Fruit fly (Drosophila melanogaster) whole organism, embryonic: ENCODE measurements around the gene Gr33a.

ENCODE experiments used
- Atf3 ChIP-seq: fragments of 200-800 bp; sonication (Bioruptor generic); optimal IDR thresholded peaks from 3 replicates; lab custom pipeline; 2016; ENCODE audit warnings: missing biosample characterization, missing genetic modification characterization
- CG10543 ChIP-seq: fragments of 200-800 bp; sonication (Bioruptor generic); optimal IDR thresholded peaks from 3 replicates; lab custom pipeline; 2017; ENCODE audit warnings: missing biosample characterization, mild to moderate bottlenecking, missing genetic modification characterization, moderate library complexity
- CG11504 ChIP-seq: fragments of 200-800 bp; sonication (Bioruptor generic); optimal IDR thresholded peaks from 3 replicates; lab custom pipeline; 2019; ENCODE audit warnings: missing biosample characterization, mild to moderate bottlenecking, missing genetic modification characterization, moderate library complexity
- CG1233 ChIP-seq: fragments of 200-800 bp; sonication (Bioruptor generic); optimal IDR thresholded peaks from 4 replicates; lab custom pipeline; 2018; ENCODE audit warnings: missing biosample characterization, mild to moderate bottlenecking, missing genetic modification characterization
- CG13624 ChIP-seq: fragments of 200-800 bp; sonication (Bioruptor generic); optimal IDR thresholded peaks from 2 replicates; lab custom pipeline; 2016; ENCODE audit warnings: missing biosample characterization, missing genetic modification characterization
- CG16779 ChIP-seq: fragments of 200-800 bp; sonication (Bioruptor generic); IDR thresholded peaks from 2 replicates; pipeline ENCODE4 v1.3.6; 2022; ENCODE audit warnings: missing biosample characterization, missing genetic modification characterization
- CG16815 ChIP-seq: fragments of 200-800 bp; sonication (Bioruptor generic); optimal IDR thresholded peaks from 3 replicates; lab custom pipeline; 2017; ENCODE audit warnings: missing biosample characterization, mild to moderate bottlenecking, missing genetic modification characterization
- CG17912 ChIP-seq: fragments of 200-800 bp; sonication (Bioruptor generic); optimal IDR thresholded peaks from 2 replicates; lab custom pipeline; 2018; ENCODE audit warnings: missing biosample characterization, mild to moderate bottlenecking, missing genetic modification characterization
- CG2120 ChIP-seq: fragments of 200-800 bp; sonication (Bioruptor generic); optimal IDR thresholded peaks from 3 replicates; lab custom pipeline; 2016; ENCODE audit warnings: missing biosample characterization, missing genetic modification characterization
- CG3281 ChIP-seq: fragments of 200-800 bp; sonication (Bioruptor generic); optimal IDR thresholded peaks from 3 replicates; lab custom pipeline; 2017; ENCODE audit warnings: missing biosample characterization, mild to moderate bottlenecking, missing genetic modification characterization
- CG33213 ChIP-seq: fragments of 200-800 bp; sonication (Bioruptor generic); optimal IDR thresholded peaks from 3 replicates; lab custom pipeline; 2016; ENCODE audit warnings: missing biosample characterization, missing genetic modification characterization
- CG3995 ChIP-seq: fragments of 200-800 bp; sonication (Bioruptor generic); optimal IDR thresholded peaks from 3 replicates; lab custom pipeline; 2016; ENCODE audit warnings: missing biosample characterization, missing genetic modification characterization
- CG42726 ChIP-seq: fragments of 200-800 bp; sonication (Bioruptor generic); IDR thresholded peaks from 2 replicates; pipeline ENCODE4 v1.3.6; 2022; ENCODE audit warnings: missing biosample characterization, missing genetic modification characterization; ENCODE audit not compliant: partially characterized antibody
- CG5180 ChIP-seq: fragments of 200-800 bp; sonication (Bioruptor generic); optimal IDR thresholded peaks from 3 replicates; lab custom pipeline; 2017; ENCODE audit warnings: missing biosample characterization, missing genetic modification characterization, mild to moderate bottlenecking, moderate library complexity, missing genetic modification reagents
- CG6254 ChIP-seq: fragments of 200-800 bp; sonication (Bioruptor generic); optimal IDR thresholded peaks from 3 replicates; lab custom pipeline; 2017; ENCODE audit warnings: mild to moderate bottlenecking, missing biosample characterization, missing genetic modification reagents, missing genetic modification characterization
- CG6272 ChIP-seq: fragments of 200-800 bp; sonication (Bioruptor generic); IDR thresholded peaks from 2 replicates; pipeline ENCODE4 v1.3.6; 2022; ENCODE audit warnings: missing biosample characterization, missing genetic modification characterization
- CG7987 ChIP-seq: fragments of 200-800 bp; sonication (Bioruptor generic); optimal IDR thresholded peaks from 2 replicates; lab custom pipeline; 2018; ENCODE audit warnings: missing biosample characterization, mild to moderate bottlenecking, missing genetic modification characterization, moderate library complexity
- CG8359 ChIP-seq: fragments of 200-800 bp; sonication (Bioruptor generic); optimal IDR thresholded peaks from 2 replicates; lab custom pipeline; 2017; ENCODE audit warnings: missing biosample characterization, mild to moderate bottlenecking, missing genetic modification characterization, borderline replicate concordance
- CG8478 ChIP-seq: fragments of >200 bp; optimal IDR thresholded peaks from 2 replicates; lab custom pipeline; 2018
- Doc3 ChIP-seq: fragments of 200-800 bp; sonication (Bioruptor generic); IDR thresholded peaks from 3 replicates; pipeline ENCODE4 v1.3.6; 2022; ENCODE audit warnings: missing biosample characterization, missing genetic modification characterization; ENCODE audit not compliant: partially characterized antibody
- Dp ChIP-seq: fragments of 200-800 bp; sonication (Bioruptor generic); optimal IDR thresholded peaks from 2 replicates; lab custom pipeline; 2018; ENCODE audit warnings: missing biosample characterization, mild to moderate bottlenecking, missing genetic modification characterization, moderate library complexity
- E2f2 ChIP-seq: fragments of 200-800 bp; sonication (Bioruptor generic); IDR thresholded peaks from 2 replicates; pipeline ENCODE4 v1.3.6; 2022; ENCODE audit warnings: missing biosample characterization, missing genetic modification characterization
- HLHmδ ChIP-seq: fragments of 200-800 bp; sonication (Bioruptor generic); optimal IDR thresholded peaks from 2 replicates; lab custom pipeline; 2018; ENCODE audit warnings: missing biosample characterization, mild to moderate bottlenecking, missing genetic modification characterization, moderate library complexity
- Hr51 ChIP-seq, 2 experiments: fragments of 200-800 bp; sonication (Bioruptor generic); optimal IDR thresholded peaks; 2 replicates in 1 of 2; 3 replicates in 1 of 2; lab custom pipeline; 2016 to 2018; ENCODE audit warnings: missing biosample characterization in 2 of 2, missing genetic modification characterization in 2 of 2, mild to moderate bottlenecking in 1 of 2, moderate library complexity in 1 of 2
- Med ChIP-seq: fragments of 200-800 bp; sonication (Bioruptor generic); peaks from one replicate; lab custom pipeline; 2016; ENCODE audit warnings: missing biosample characterization, missing genetic modification characterization, mild to moderate bottlenecking, inconsistent platforms, moderate library complexity
- Nf-YB ChIP-seq: fragments of 200-800 bp; sonication (Bioruptor generic); optimal IDR thresholded peaks from 3 replicates; lab custom pipeline; 2019; ENCODE audit warnings: missing biosample characterization, mild to moderate bottlenecking, missing genetic modification characterization, moderate library complexity
- Six4 ChIP-seq: fragments of 200-800 bp; sonication (Bioruptor generic); optimal IDR thresholded peaks from 2 replicates; lab custom pipeline; 2016; ENCODE audit warnings: missing biosample characterization, missing genetic modification characterization
- Stat92E ChIP-seq, 3 experiments: fragments of >200 bp in 2 of 3; fragments of 200-800 bp in 1 of 3; sonication (Bioruptor generic) in 1 of 3; optimal IDR thresholded peaks; 2 replicates each; lab custom pipeline; 2017 to 2019; ENCODE audit warnings: missing biosample characterization in 3 of 3, missing genetic modification characterization in 3 of 3, mild to moderate bottlenecking in 1 of 3, moderate library complexity in 1 of 3
- Xbp1 ChIP-seq: fragments of 200-800 bp; sonication (Bioruptor generic); optimal IDR thresholded peaks from 3 replicates; lab custom pipeline; 2016; ENCODE audit warnings: missing biosample characterization, mild to moderate bottlenecking, missing genetic modification characterization
- YL-1 ChIP-seq: fragments of 200-800 bp; sonication (Bioruptor generic); optimal IDR thresholded peaks from 3 replicates; lab custom pipeline; 2017; ENCODE audit warnings: missing biosample characterization, mild to moderate bottlenecking, missing genetic modification characterization
- al ChIP-seq: fragments of 200-800 bp; sonication (Bioruptor generic); IDR thresholded peaks from 2 replicates; pipeline ENCODE4 v1.3.6; 2022; ENCODE audit warnings: missing biosample characterization, missing genetic modification characterization
- cas ChIP-seq: fragments of 200-800 bp; sonication (Bioruptor generic); IDR thresholded peaks from 2 replicates; pipeline ENCODE4 v1.3.6; 2022; ENCODE audit warnings: missing biosample characterization, missing genetic modification characterization
- cg ChIP-seq: fragments of 200-800 bp; sonication (Bioruptor generic); optimal IDR thresholded peaks from 3 replicates; lab custom pipeline; 2019; ENCODE audit warnings: missing biosample characterization, mild to moderate bottlenecking, missing genetic modification characterization, moderate library complexity
- crp ChIP-seq, 2 experiments: fragments of 200-800 bp; sonication (Bioruptor generic); optimal IDR thresholded peaks; 2 replicates in 1 of 2; 3 replicates in 1 of 2; lab custom pipeline; 2017; ENCODE audit warnings: missing biosample characterization in 2 of 2, missing genetic modification characterization in 2 of 2, mild to moderate bottlenecking in 1 of 2, moderate library complexity in 1 of 2
- dan ChIP-seq: fragments of 200-800 bp; sonication (Bioruptor generic); IDR thresholded peaks from 2 replicates; pipeline ENCODE4 v1.3.6; 2022; ENCODE audit warnings: missing biosample characterization, missing genetic modification characterization
- ems ChIP-seq: fragments of 200-800 bp; sonication (Bioruptor generic); optimal IDR thresholded peaks from 3 replicates; lab custom pipeline; 2016; ENCODE audit warnings: missing biosample characterization, missing genetic modification characterization
- gcm ChIP-seq: fragments of 200-800 bp; sonication (Bioruptor generic); optimal IDR thresholded peaks from 2 replicates; lab custom pipeline; 2019; ENCODE audit warnings: missing biosample characterization, mild to moderate bottlenecking, missing genetic modification characterization, moderate library complexity
- gfzf ChIP-seq: fragments of 200-800 bp; sonication (Bioruptor generic); optimal IDR thresholded peaks from 2 replicates; lab custom pipeline; 2016; ENCODE audit warnings: missing biosample characterization, mild to moderate bottlenecking, missing genetic modification characterization, moderate library complexity
- gsb-n ChIP-seq: fragments of 200-800 bp; sonication (Bioruptor generic); optimal IDR thresholded peaks from 3 replicates; lab custom pipeline; 2018; ENCODE audit warnings: missing biosample characterization, mild to moderate bottlenecking, missing genetic modification characterization
- hb ChIP-seq: fragments of 200-800 bp; sonication (Bioruptor generic); IDR thresholded peaks from 3 replicates; pipeline ENCODE4 v1.3.6; 2022; ENCODE audit warnings: missing biosample characterization, missing genetic modification characterization; ENCODE audit not compliant: partially characterized antibody
- kah ChIP-seq: fragments of 200-800 bp; sonication (Bioruptor generic); optimal IDR thresholded peaks from 2 replicates; lab custom pipeline; 2018; ENCODE audit warnings: missing biosample characterization, mild to moderate bottlenecking, missing genetic modification characterization
- lilli ChIP-seq: fragments of 200-800 bp; sonication (Bioruptor generic); optimal IDR thresholded peaks from 3 replicates; lab custom pipeline; 2016; ENCODE audit warnings: missing biosample characterization, missing genetic modification characterization
- shn ChIP-seq: fragments of 200-800 bp; sonication (Bioruptor generic); optimal IDR thresholded peaks from 3 replicates; lab custom pipeline; 2016; ENCODE audit warnings: missing biosample characterization, missing genetic modification characterization
- slbo ChIP-seq: fragments of 200-800 bp; sonication (Bioruptor generic); IDR thresholded peaks from 2 replicates; pipeline ENCODE4 v1.3.6; 2022; ENCODE audit warnings: missing biosample characterization, missing genetic modification characterization
- sob ChIP-seq: fragments of 200-800 bp; sonication (Bioruptor generic); IDR thresholded peaks from 2 replicates; pipeline ENCODE4 v1.3.6; 2022; ENCODE audit warnings: missing biosample characterization, missing genetic modification characterization
- tx ChIP-seq: fragments of 200-800 bp; sonication (Bioruptor generic); optimal IDR thresholded peaks from 2 replicates; lab custom pipeline; 2016; ENCODE audit warnings: missing biosample characterization, missing genetic modification characterization
- unc-4 ChIP-seq: fragments of 200-800 bp; sonication (Bioruptor generic); IDR thresholded peaks from 2 replicates; pipeline ENCODE4 v1.3.6; 2022; ENCODE audit warnings: missing biosample characterization, missing genetic modification characterization; ENCODE audit not compliant: partially characterized antibody
- unpg ChIP-seq: fragments of 200-800 bp; sonication (Bioruptor generic); optimal IDR thresholded peaks from 3 replicates; lab custom pipeline; 2018; ENCODE audit warnings: missing biosample characterization, mild to moderate bottlenecking, missing genetic modification characterization, moderate library complexity

Gene Gr33a

dm6 chr2L:12093652-12094051 is 44.2 kb upstream of the Gr33a start (continued):
- TF ChIP-seq CG17912 (peak; percentile 15), Nf-YB (GFP tag; lab: Kevin White, UChicago) (peak; percentile 14), CG42726 (GFP tag; lab: Robert Waterston, UW) (peak; percentile 8; the same call in 1 of the 2 replicates), HLHmδ (GFP tag; lab: Kevin White, UChicago) (no peak)
- TF ChIP-seq, all 482 proteins: peak for 63

dm6 chr2L:12096396-12096813 is 41.4 kb upstream of the Gr33a start, which contains the start of the genes CG6712 and Mt2:
Gene CG6712, minus strand, starts transcription at chr2L:12096511.
Gene Mt2, plus strand, starts transcription at chr2L:12096525.
- TF ChIP-seq CG16815 (GFP tag; lab: Kevin White, UChicago) (no peak), CG13624 (peak; percentile 18), unpg (GFP tag; lab: Kevin White, UChicago) (no peak), gfzf (peak; percentile 11), kah (GFP tag; lab: Kevin White, UChicago) (no peak), CG8478 (lab: Kevin White, UChicago) (no peak), tx (GFP tag; lab: Kevin White, UChicago) (no peak), unc-4 (GFP tag; lab: Robert Waterston, UW) (no peak), CG5180 (GFP tag; lab: Kevin White, UChicago) (no peak), Stat92E (GFP tag; optimal IDR thresholded peaks at IDR 0.05; lab: Kevin White, UChicago) (no peak), cas (no peak), CG33213 (GFP tag; lab: Kevin White, UChicago) (peak; percentile 15), CG16779 (GFP tag; lab: Robert Waterston, UW) (no peak), E2f2 (peak; percentile 45), crp (GFP tag; optimal IDR thresholded peaks at IDR 0.05; lab: Kevin White, UChicago) (peak in 1 of 2 experiments; percentile 67), Atf3 (GFP tag; lab: Kevin White, UChicago) (no peak), YL-1 (GFP tag; lab: Kevin White, UChicago) (peak; percentile 83), CG1233 (GFP tag; lab: Kevin White, UChicago) (no peak), shn (GFP tag; lab: Kevin White, UChicago) (no peak), gsb-n (tag; lab: Kevin White, UChicago) (peak; percentile 37), Med (GFP tag; lab: Kevin White, UChicago) (peak; percentile 83), lilli (GFP tag; lab: Kevin White, UChicago) (peak; percentile 20), Hr51 (GFP tag; optimal IDR thresholded peaks at IDR 0.05; lab: Kevin White, UChicago) (no peak), ems (GFP tag; lab: Kevin White, UChicago) (peak; percentile 20), CG10543 (no peak), CG11504 (tag; lab: Kevin White, UChicago) (no peak), Six4 (GFP tag; lab: Kevin White, UChicago) (no peak), CG3281 (GFP tag; lab: Kevin White, UChicago) (no peak), gcm (no peak), hb (no peak), Xbp1 (GFP tag; lab: Kevin White, UChicago) (peak; percentile 18), CG6272 (no peak), al (GFP tag; lab: Robert Waterston, UW) (no peak), sob (peak; percentile 36; the same call in 1 of the 2 replicates), CG2120 (GFP tag; lab: Kevin White, UChicago) (peak; percentile 28), slbo (GFP tag; lab: Robert Waterston, UW) (no peak), CG3995 (no peak), CG7987 (GFP tag; lab: Kevin White, UChicago) (peak; percentile 5), dan (GFP tag; lab: Robert Waterston, UW) (no peak), Doc3 (no peak), Dp (peak; percentile 30), CG8359 (no peak), cg (no peak), CG6254 (GFP tag; lab: Kevin White, UChicago) (no peak)
